Worm (Caenorhabditis elegans) whole organism, young adult: ENCODE measurements around the gene mmaa-1.

Experiments
- B0261.1 ChIP-seq: sonication (generic microtip); optimal IDR thresholded peaks from 2 replicates; lab custom pipeline; 2016; ENCODE audit warnings: mild to moderate bottlenecking, missing genetic modification characterization, moderate library complexity, missing compliant biosample characterization
- lin-40 ChIP-seq: sonication (generic microtip); optimal IDR thresholded peaks from 2 replicates; lab custom pipeline; 2016; ENCODE audit warnings: missing genetic modification characterization, mild to moderate bottlenecking, missing compliant biosample characterization, missing genotype, missing genetic modification reagents
- lir-1 ChIP-seq: fragments of 200-800 bp; sonication (Bioruptor generic); conservative IDR thresholded peaks from 2 replicates; pipeline ENCODE4 v1.3.6; 2022; ENCODE audit warnings: missing genetic modification reagents, missing genetic modification characterization, missing compliant biosample characterization
- pha-4 ChIP-seq: fragments of 150-350 bp; sonication (generic microtip); optimal IDR thresholded peaks from 2 replicates; lab custom pipeline; 2014; ENCODE audit warnings: missing biosample characterization, missing genetic modification reagents, missing genetic modification characterization

- no peak for TF ChIP-seq lir-1 (GFP tag; lab: Robert Waterston, UW)
- TF ChIP-seq B0261.1 (tag; lab: Kevin White, UChicago) = no peak
- TF ChIP-seq pha-4 = no peak
- no peak for TF ChIP-seq lin-40 (tag; lab: Kevin White, UChicago)
Measured at ce11 chrII:7102288-7102687, 1.3 kb upstream of the mmaa-1 start.
